Worm (Caenorhabditis elegans): Measurements from ENCODE around the gene apb-1.

The apb-1 gene

ce11 chrIII:2578993-2579392 is 17.8 kb downstream of the apb-1 start, which contains the start of gene Y71H2B.8:
TSS of gene Y71H2B.8 (plus strand) at chrIII:2579293.
- TF ChIP-seq pha-2 (tag; optimal IDR thresholded peaks at IDR 0.05) (no peak), hlh-6 (tag; optimal IDR thresholded peaks at IDR 0.05) (no peak), C08G9.2 (tag; optimal IDR thresholded peaks at IDR 0.05) (no peak), ceh-24 (tag; optimal IDR thresholded peaks at IDR 0.05) (no peak), ceh-2 (tag; optimal IDR thresholded peaks at IDR 0.05) (no peak), odd-2 (tag; optimal IDR thresholded peaks at IDR 0.05) (no peak), madf-2 (tag; optimal IDR thresholded peaks at IDR 0.05) (no peak), sox-2 (GFP tag; IDR thresholded peaks at IDR 0.05) (no peak), hlh-30 (tag; optimal IDR thresholded peaks at IDR 0.05; ENCODE audit: insufficient read depth) (no peak), ets-4 (tag; optimal IDR thresholded peaks at IDR 0.05) (no peak), ama-1 (optimal IDR thresholded peaks at IDR 0.05) (no peak), pros-1 (tag; optimal IDR thresholded peaks at IDR 0.05) (no peak)

ce11 chrIII:2578563-2578962 is 18.3 kb downstream of the apb-1 start:
- TF ChIP-seq nfya-1 (tag; optimal IDR thresholded peaks at IDR 0.05) (peak; percentile 52), pha-4 (tag; optimal IDR thresholded peaks at IDR 0.05) (no peak), gmeb-2 (tag; optimal IDR thresholded peaks at IDR 0.05) (no peak), ceh-18 (tag; optimal IDR thresholded peaks at IDR 0.05) (peak; percentile 18), ceh-9 (tag; optimal IDR thresholded peaks at IDR 0.05) (no peak), ceh-22 (tag; optimal IDR thresholded peaks at IDR 0.05) (no peak), hlh-30 (tag; optimal IDR thresholded peaks at IDR 0.05; ENCODE audit: insufficient read depth) (peak; percentile 40), fkh-6 (tag; optimal IDR thresholded peaks at IDR 0.05) (no peak)

ce11 chrIII:2577982-2578381 is 18.9 kb downstream of the apb-1 start:
- TF ChIP-seq F13H6.1 (tag; optimal IDR thresholded peaks at IDR 0.05) (no peak), hlh-15 (tag; optimal IDR thresholded peaks at IDR 0.05) (no peak), ceh-14 (tag; optimal IDR thresholded peaks at IDR 0.05) (no peak), pax-1 (tag; optimal IDR thresholded peaks at IDR 0.05) (no peak), ahr-1 (tag; optimal IDR thresholded peaks at IDR 0.05) (no peak), ceh-45 (GFP tag; IDR thresholded peaks at IDR 0.05) (no peak), pag-3 (tag; optimal IDR thresholded peaks at IDR 0.05; ENCODE audit: borderline replicate concordance) (no peak), che-1 (tag; optimal IDR thresholded peaks at IDR 0.05) (no peak), ceh-34 (tag; optimal IDR thresholded peaks at IDR 0.05) (no peak), C08G9.2 (tag; optimal IDR thresholded peaks at IDR 0.05) (no peak), elt-4 (tag; optimal IDR thresholded peaks at IDR 0.05) (no peak), unc-55 (GFP tag; optimal IDR thresholded peaks at IDR 0.05) (no peak), fkh-10 (GFP tag; optimal IDR thresholded peaks at IDR 0.05) (no peak), npax-4 (tag; optimal IDR thresholded peaks at IDR 0.05) (no peak)

- TF ChIP-seq lin-11 (tag; optimal IDR thresholded peaks at IDR 0.05) (peak; percentile 20), ceh-2 (tag; optimal IDR thresholded peaks at IDR 0.05) (no peak), syd-9 (tag; optimal IDR thresholded peaks at IDR 0.05) (no peak), tbx-2 (tag; optimal IDR thresholded peaks at IDR 0.05) (peak; percentile 49), ceh-48 (tag; optimal IDR thresholded peaks at IDR 0.05) (peak; percentile 45), fkh-10 (GFP tag; optimal IDR thresholded peaks at IDR 0.05) (no peak), rnt-1 (tag; optimal IDR thresholded peaks at IDR 0.05) (no peak), ceh-18 (tag; optimal IDR thresholded peaks at IDR 0.05) (peak; percentile 34), unc-42 (tag; optimal IDR thresholded peaks at IDR 0.05) (peak; percentile 54), elt-4 (tag; optimal IDR thresholded peaks at IDR 0.05) (no peak), nhr-232 (tag; optimal IDR thresholded peaks at IDR 0.05) (no peak), fax-1 (tag; optimal IDR thresholded peaks at IDR 0.05) (no peak), sox-4 (tag; optimal IDR thresholded peaks at IDR 0.05) (no peak), sox-2 (GFP tag; IDR thresholded peaks at IDR 0.05) (no peak), unc-3 (GFP tag; conservative IDR thresholded peaks at IDR 0.05) (no peak), unc-3 (tag; optimal IDR thresholded peaks at IDR 0.05) (peak; percentile 29), mec-3 (tag; optimal IDR thresholded peaks at IDR 0.05; ENCODE audit: borderline replicate concordance) (no peak), ceh-19 (GFP tag; optimal IDR thresholded peaks at IDR 0.05) (peak; percentile 43), npax-4 (tag; optimal IDR thresholded peaks at IDR 0.05) (no peak), unc-86 (tag; optimal IDR thresholded peaks at IDR 0.05) (no peak), ceh-31 (tag; optimal IDR thresholded peaks at IDR 0.05) (peak; percentile 69), Y22D7AL.16 (tag; optimal IDR thresholded peaks at IDR 0.05) (no peak)
Observed at ce11 chrIII:2576360-2577259, 20.2 kb downstream of the apb-1 start.

All from whole organism, late embryonic.